Worm (Caenorhabditis elegans) whole organism, young adult: Measurements from ENCODE around the gene T09F3.5.

Source experiments
- B0019.2 ChIP-seq: fragments of 200-800 bp; sonication (Bioruptor generic); conservative IDR thresholded peaks from 2 replicates; pipeline ENCODE4 v1.3.6; 2022; ENCODE audit warnings: missing genetic modification reagents, missing genetic modification characterization, missing compliant biosample characterization
- B0035.1 ChIP-seq: sonication (generic microtip); optimal IDR thresholded peaks from 2 replicates; lab custom pipeline; 2016; ENCODE audit warnings: missing genetic modification characterization, mild to moderate bottlenecking, missing compliant biosample characterization, missing genotype, missing genetic modification reagents
- B0261.1 ChIP-seq: sonication (generic microtip); optimal IDR thresholded peaks from 2 replicates; lab custom pipeline; 2016; ENCODE audit warnings: mild to moderate bottlenecking, missing genetic modification characterization, moderate library complexity, missing compliant biosample characterization
- B0336.3 ChIP-seq: fragments of 200-800 bp; sonication (Bioruptor generic); IDR thresholded peaks from 2 replicates; pipeline ENCODE4 v1.3.6; 2022; ENCODE audit warnings: missing genetic modification characterization, missing compliant biosample characterization
- C06A6.2 ChIP-seq: fragments of 200-800 bp; sonication (Bioruptor generic); conservative IDR thresholded peaks from 2 replicates; pipeline ENCODE4 v1.3.6; 2022; ENCODE audit warnings: missing genetic modification characterization, missing compliant biosample characterization
- F10E7.11 ChIP-seq: sonication (generic microtip); optimal IDR thresholded peaks from 2 replicates; lab custom pipeline; 2017; ENCODE audit warnings: mild to moderate bottlenecking, missing genetic modification characterization, moderate library complexity, missing compliant biosample characterization
- F37B4.10 ChIP-seq: fragments of 200-800 bp; sonication (Bioruptor generic); IDR thresholded peaks from 2 replicates; pipeline ENCODE4 v1.3.6; 2022; ENCODE audit warnings: missing genetic modification characterization, missing compliant biosample characterization
- F39B2.1 ChIP-seq: fragments of 200-800 bp; sonication (Bioruptor generic); IDR thresholded peaks from 2 replicates; pipeline ENCODE4 v1.3.6; 2022; ENCODE audit warnings: missing genetic modification reagents, missing genetic modification characterization, missing compliant biosample characterization
- F52B5.7 ChIP-seq: sonication (generic microtip); optimal IDR thresholded peaks from 2 replicates; lab custom pipeline; 2016; ENCODE audit warnings: mild to moderate bottlenecking, missing genetic modification characterization, missing compliant biosample characterization
- F57C9.4 ChIP-seq: sonication (generic microtip); optimal IDR thresholded peaks from 2 replicates; lab custom pipeline; 2017; ENCODE audit warnings: mild to moderate bottlenecking, missing genetic modification characterization, missing compliant biosample characterization
- T07F8.4 ChIP-seq: sonication (generic microtip); optimal IDR thresholded peaks from 2 replicates; lab custom pipeline; 2016; ENCODE audit warnings: mild to moderate bottlenecking, missing genetic modification characterization, moderate library complexity, missing compliant biosample characterization
- Y53G8AR.9 ChIP-seq: fragments of 200-800 bp; sonication (Bioruptor generic); conservative IDR thresholded peaks from 2 replicates; pipeline ENCODE4 v1.3.6; 2022; ENCODE audit warnings: missing genetic modification reagents, missing genetic modification characterization, missing compliant biosample characterization
- Y67H2A.10 ChIP-seq: fragments of 200-800 bp; sonication (Bioruptor generic); conservative IDR thresholded peaks from 2 replicates; pipeline ENCODE4 v1.3.6; 2022; ENCODE audit warnings: missing genetic modification reagents, missing genetic modification characterization, missing compliant biosample characterization
- ZK185.1 ChIP-seq: sonication (generic microtip); optimal IDR thresholded peaks from 2 replicates; lab custom pipeline; 2016; ENCODE audit warnings: mild to moderate bottlenecking, missing genetic modification characterization, missing compliant biosample characterization; ENCODE audit not compliant: poor library complexity, severe bottlenecking
- aptf-2 ChIP-seq: fragments of 200-800 bp; sonication (Bioruptor generic); conservative IDR thresholded peaks from 2 replicates; pipeline ENCODE4 v1.3.6; 2022; ENCODE audit warnings: missing genetic modification reagents, missing genetic modification characterization, missing compliant biosample characterization
- attf-3 ChIP-seq: fragments of 200-800 bp; sonication (Bioruptor generic); conservative IDR thresholded peaks from 2 replicates; pipeline ENCODE4 v1.3.6; 2022; ENCODE audit warnings: missing genetic modification reagents, missing genetic modification characterization, missing compliant biosample characterization
- attf-6 ChIP-seq: fragments of 200-800 bp; sonication (Bioruptor generic); IDR thresholded peaks from 2 replicates; pipeline ENCODE4 v1.3.6; 2022; ENCODE audit warnings: missing genetic modification reagents, missing genetic modification characterization, missing compliant biosample characterization
- bed-1 ChIP-seq: fragments of 200-800 bp; sonication (Bioruptor generic); IDR thresholded peaks from 2 replicates; pipeline ENCODE4 v1.3.6; 2022; ENCODE audit warnings: missing genetic modification reagents, missing genetic modification characterization, missing compliant biosample characterization
- bed-2 ChIP-seq: fragments of 200-800 bp; sonication (Bioruptor generic); IDR thresholded peaks from 2 replicates; pipeline ENCODE4 v1.3.6; 2022; ENCODE audit warnings: missing genetic modification reagents, missing genetic modification characterization, missing compliant biosample characterization
- ceh-100 ChIP-seq: fragments of 200-800 bp; sonication (Bioruptor generic); IDR thresholded peaks from 2 replicates; pipeline ENCODE4 v1.3.6; 2022; ENCODE audit warnings: missing genetic modification reagents, missing genetic modification characterization, missing compliant biosample characterization
- ceh-58 ChIP-seq: fragments of 200-800 bp; sonication (Bioruptor generic); IDR thresholded peaks from 2 replicates; pipeline ENCODE4 v1.3.6; 2022; ENCODE audit warnings: missing genetic modification characterization, missing compliant biosample characterization
- dox-1 ChIP-seq: fragments of 200-800 bp; sonication (Bioruptor generic); IDR thresholded peaks from 2 replicates; pipeline ENCODE4 v1.3.6; 2022; ENCODE audit warnings: missing genetic modification reagents, missing genetic modification characterization, missing compliant biosample characterization
- dpl-1 ChIP-seq: fragments of 150-350 bp; optimal IDR thresholded peaks from 2 replicates; lab custom pipeline; 2014; ENCODE audit warnings: missing biosample characterization, missing genetic modification reagents, missing genetic modification characterization
- egl-18 ChIP-seq: fragments of 200-800 bp; sonication (Bioruptor generic); IDR thresholded peaks from 2 replicates; pipeline ENCODE4 v1.3.6; 2022; ENCODE audit warnings: missing genetic modification reagents, missing genetic modification characterization, missing compliant biosample characterization
- ets-4 ChIP-seq: fragments of 200-800 bp; sonication (Bioruptor generic); optimal IDR thresholded peaks from 2 replicates; lab custom pipeline; 2018; ENCODE audit warnings: mild to moderate bottlenecking, missing genetic modification characterization, missing compliant biosample characterization
- him-1 ChIP-seq: sonication (generic microtip); optimal IDR thresholded peaks from 2 replicates; lab custom pipeline; 2016; ENCODE audit warnings: missing genotype, missing genetic modification reagents, missing genetic modification characterization, missing compliant biosample characterization
- hmg-1.2 ChIP-seq: fragments of 200-800 bp; sonication (Bioruptor generic); IDR thresholded peaks from 2 replicates; pipeline ENCODE4 v1.3.6; 2022; ENCODE audit warnings: missing genetic modification reagents, missing genetic modification characterization, missing compliant biosample characterization
- hmg-20 ChIP-seq: fragments of 200-800 bp; sonication (Bioruptor generic); IDR thresholded peaks from 2 replicates; pipeline ENCODE4 v1.3.6; 2022; ENCODE audit warnings: missing genetic modification reagents, missing genetic modification characterization, missing compliant biosample characterization
- hrde-1 ChIP-seq: sonication (generic microtip); optimal IDR thresholded peaks from 2 replicates; lab custom pipeline; 2016; ENCODE audit warnings: missing genetic modification characterization, mild to moderate bottlenecking, missing compliant biosample characterization, moderate library complexity, missing genotype, missing genetic modification reagents, borderline replicate concordance
- let-607 ChIP-seq, 2 experiments: fragments of 200-800 bp in 1 of 2; sonication (Bioruptor generic) in 1 of 2; sonication (generic microtip) in 1 of 2; optimal IDR thresholded peaks; 2 replicates each; lab custom pipeline; 2016 to 2018; ENCODE audit warnings: mild to moderate bottlenecking in 2 of 2, missing compliant biosample characterization in 2 of 2, missing genetic modification characterization in 2 of 2, moderate library complexity in 2 of 2, missing genotype in 1 of 2
- lin-35 ChIP-seq, 3 experiments: fragments of 150-350 bp in 2 of 3; sonication (generic microtip) in 1 of 3; optimal IDR thresholded peaks; 2 replicates each; lab custom pipeline; 2014 to 2018; ENCODE audit warnings: missing biosample characterization in 3 of 3, missing genetic modification characterization in 3 of 3, missing genetic modification reagents in 3 of 3
- lsl-1 ChIP-seq: fragments of 200-800 bp; sonication (Bioruptor generic); optimal IDR thresholded peaks from 2 replicates; lab custom pipeline; 2018; ENCODE audit warnings: mild to moderate bottlenecking, missing genetic modification characterization, moderate library complexity, missing compliant biosample characterization
- lsy-27 ChIP-seq: sonication (generic microtip); optimal IDR thresholded peaks from 2 replicates; lab custom pipeline; 2017; ENCODE audit warnings: missing genetic modification characterization, mild to moderate bottlenecking, missing compliant biosample characterization, antibody characterized with exemption, missing genotype, borderline replicate concordance; ENCODE audit not compliant: insufficient read depth
- madf-8 ChIP-seq: fragments of 200-800 bp; sonication (Bioruptor generic); conservative IDR thresholded peaks from 2 replicates; pipeline ENCODE4 v1.3.6; 2022; ENCODE audit warnings: missing genetic modification reagents, missing genetic modification characterization, missing compliant biosample characterization
- mel-28 ChIP-seq: sonication (generic microtip); optimal IDR thresholded peaks from 2 replicates; lab custom pipeline; 2016; ENCODE audit warnings: borderline replicate concordance, mild to moderate bottlenecking, missing genetic modification characterization, missing compliant biosample characterization
- mes-4 ChIP-seq: sonication (generic microtip); optimal IDR thresholded peaks from 2 replicates; lab custom pipeline; 2016; ENCODE audit warnings: missing genotype, missing genetic modification characterization, missing compliant biosample characterization
- mxl-1 ChIP-seq: sonication (generic microtip); optimal IDR thresholded peaks from 2 replicates; lab custom pipeline; 2016; ENCODE audit warnings: missing genetic modification characterization, missing compliant biosample characterization
- nfyb-1 ChIP-seq: fragments of 200-800 bp; sonication (Bioruptor generic); IDR thresholded peaks from 2 replicates; pipeline ENCODE4 v1.3.6; 2022; ENCODE audit warnings: missing genetic modification reagents, missing genetic modification characterization, missing compliant biosample characterization
- nhr-90 ChIP-seq: sonication (generic microtip); optimal IDR thresholded peaks from 2 replicates; lab custom pipeline; 2016; ENCODE audit warnings: missing genotype, mild to moderate bottlenecking, missing genetic modification characterization, missing compliant biosample characterization
- rpc-1 ChIP-seq, 2 experiments: fragments of 150-350 bp in 1 of 2; sonication (generic microtip) in 1 of 2; optimal IDR thresholded peaks; 2 replicates each; lab custom pipeline; 2014 to 2018; ENCODE audit warnings: missing biosample characterization in 1 of 2, missing genetic modification characterization in 1 of 2, missing genetic modification reagents in 1 of 2, missing genotype in 1 of 2
- sea-2 ChIP-seq: fragments of 200-800 bp; sonication (Bioruptor generic); IDR thresholded peaks from 2 replicates; pipeline ENCODE4 v1.3.6; 2022; ENCODE audit warnings: missing genetic modification characterization, missing compliant biosample characterization
- snpc-3.4 ChIP-seq: sonication (generic microtip); optimal IDR thresholded peaks from 2 replicates; lab custom pipeline; 2017; ENCODE audit warnings: missing genetic modification characterization, mild to moderate bottlenecking, missing compliant biosample characterization, antibody characterized with exemption, moderate library complexity, missing genotype, missing genetic modification reagents
- tbp1 ChIP-seq: fragments of 200-800 bp; sonication (Bioruptor generic); optimal IDR thresholded peaks from 2 replicates; lab custom pipeline; 2018; ENCODE audit warnings: mild to moderate bottlenecking, missing genetic modification characterization, missing compliant biosample characterization
- ztf-6 ChIP-seq: fragments of 200-800 bp; sonication (Bioruptor generic); IDR thresholded peaks from 2 replicates; pipeline ENCODE4 v1.3.6; 2022; ENCODE audit warnings: missing genetic modification reagents, missing genetic modification characterization, missing compliant biosample characterization

T09F3.5 gene

DNA sequence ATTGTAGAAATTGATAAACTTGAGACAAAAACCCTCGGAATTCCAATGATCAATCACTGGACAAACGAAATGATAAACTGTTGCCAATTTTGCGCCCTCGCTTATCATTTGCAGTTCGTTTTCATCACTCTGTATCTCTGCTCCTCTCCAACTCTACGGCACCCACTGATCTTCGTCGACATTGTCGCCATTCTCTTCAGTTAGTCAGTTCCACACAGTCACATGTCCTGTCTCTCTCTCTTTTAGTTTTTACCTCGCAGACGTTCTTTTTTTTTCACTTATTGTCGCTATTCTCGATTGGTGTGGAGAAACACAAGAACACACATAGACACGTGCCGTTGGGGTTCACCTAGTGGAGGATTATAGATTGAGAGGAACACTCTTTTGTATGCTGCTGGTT is 7.6 kb upstream of the T09F3.5 start (continued):
- TF ChIP-seq F37B4.10 (GFP tag; lab: Robert Waterston, UW) (no peak), snpc-3.4 (tag; lab: Kevin White, UChicago) (no peak), sea-2 (no peak), tbp1 (GFP tag; lab: Kevin White, UChicago) (peak; percentile 18), let-607 (tag; optimal IDR thresholded peaks at IDR 0.05; lab: Kevin White, UChicago) (peak; percentile 64 to 67), lsl-1 (no peak), B0035.1 (no peak), rpc-1 (optimal IDR thresholded peaks at IDR 0.05; lab: Kevin White, UChicago) (no peak), rpc-1 (tag; optimal IDR thresholded peaks at IDR 0.05; lab: Kevin White, UChicago) (no peak), ceh-58 (GFP tag; lab: Robert Waterston, UW) (no peak), F57C9.4 (tag; lab: Kevin White, UChicago) (no peak), Y67H2A.10 (no peak), nfyb-1 (peak; percentile 75; the same call in 1 of the 2 replicates), T07F8.4 (tag; lab: Kevin White, UChicago) (no peak), lsy-27 (tag; lab: Kevin White, UChicago) (no peak), lin-35 (GFP tag; optimal IDR thresholded peaks at IDR 0.05; lab: Kevin White, UChicago) (no peak), him-1 (tag; lab: Kevin White, UChicago) (no peak), bed-1 (GFP tag; lab: Robert Waterston, UW) (no peak), dox-1 (GFP tag; lab: Robert Waterston, UW) (peak; percentile 48; the same call in 1 of the 2 replicates), egl-18 (GFP tag; lab: Robert Waterston, UW) (no peak), ets-4 (peak; percentile 59), F10E7.11 (tag; lab: Kevin White, UChicago) (no peak), hmg-1.2 (GFP tag; lab: Robert Waterston, UW) (peak; percentile 51; the same call in 1 of the 2 replicates), Y53G8AR.9 (peak; percentile 6; the same call in 1 of the 2 replicates), ZK185.1 (tag; lab: Kevin White, UChicago) (peak; percentile 56), mes-4 (tag; lab: Kevin White, UChicago) (no peak), madf-8 (GFP tag; lab: Robert Waterston, UW) (no peak), dpl-1 (GFP tag; lab: Kevin White, UChicago) (no peak), C06A6.2 (GFP tag; lab: Robert Waterston, UW) (peak; percentile 45; the same call in 1 of the 2 replicates), bed-2 (GFP tag; lab: Robert Waterston, UW) (no peak), ceh-100 (GFP tag; lab: Robert Waterston, UW) (no peak), B0336.3 (peak; percentile 49; the same call in 1 of the 2 replicates), attf-3 (GFP tag; lab: Robert Waterston, UW) (no peak), nhr-90 (no peak), ztf-6 (GFP tag; lab: Robert Waterston, UW) (no peak), mxl-1 (tag; lab: Kevin White, UChicago) (no peak), F39B2.1 (GFP tag; lab: Robert Waterston, UW) (no peak), mel-28 (tag; lab: Kevin White, UChicago) (no peak), B0019.2 (GFP tag; lab: Robert Waterston, UW) (no peak), aptf-2 (GFP tag; lab: Robert Waterston, UW) (no peak), B0261.1 (tag; lab: Kevin White, UChicago) (no peak), hmg-20 (no peak), F52B5.7 (tag; lab: Kevin White, UChicago) (no peak), attf-6 (GFP tag; lab: Robert Waterston, UW) (no peak), hrde-1 (tag; lab: Kevin White, UChicago) (no peak)
